Worm (Caenorhabditis elegans) whole organism, L2 larva: Measurements from ENCODE around the gene F26G1.9.
A peak's percentile ranks its signal among the peaks of the same experiment; 100 is the strongest.

Experiments used
- C34F6.9 ChIP-seq: fragments of 150-350 bp; optimal IDR thresholded peaks from 2 replicates; lab custom pipeline; 2014; ENCODE audit warnings: missing biosample characterization, missing genetic modification characterization
- F13H6.1 ChIP-seq: sonication (generic microtip); optimal IDR thresholded peaks from 2 replicates; lab custom pipeline; 2016; ENCODE audit warnings: missing genetic modification characterization, missing compliant biosample characterization
- ZK546.5 ChIP-seq: sonication (generic microtip); optimal IDR thresholded peaks from 2 replicates; lab custom pipeline; 2017; ENCODE audit warnings: missing biosample characterization, missing genetic modification characterization
- alr-1 ChIP-seq: fragments of 150-350 bp; optimal IDR thresholded peaks from 2 replicates; lab custom pipeline; 2014; ENCODE audit warnings: missing biosample characterization, missing genetic modification characterization
- ama-1 ChIP-seq: fragments of 150-350 bp; optimal IDR thresholded peaks from 2 replicates; lab custom pipeline; 2018; ENCODE audit warnings: inconsistent platforms
- blmp-1 ChIP-seq: sonication (generic microtip); optimal IDR thresholded peaks from 2 replicates; lab custom pipeline; 2017; ENCODE audit warnings: missing genetic modification characterization, mild to moderate bottlenecking, missing compliant biosample characterization, antibody characterized with exemption, moderate library complexity; ENCODE audit not compliant: insufficient read depth
- ceh-16 ChIP-seq: fragments of 150-350 bp; optimal IDR thresholded peaks from 2 replicates; lab custom pipeline; 2014; ENCODE audit warnings: missing biosample characterization, missing genetic modification characterization
- ceh-82 ChIP-seq: fragments of 150-350 bp; optimal IDR thresholded peaks from 2 replicates; lab custom pipeline; 2014; ENCODE audit warnings: missing biosample characterization, missing genetic modification characterization
- crh-2 ChIP-seq: sonication (generic microtip); optimal IDR thresholded peaks from 2 replicates; lab custom pipeline; 2017; ENCODE audit warnings: missing biosample characterization, missing genetic modification characterization
- dmd-4 ChIP-seq: sonication (generic microtip); optimal IDR thresholded peaks from 2 replicates; lab custom pipeline; 2017; ENCODE audit warnings: missing biosample characterization, missing genetic modification characterization
- egl-27 ChIP-seq: sonication (generic microtip); optimal IDR thresholded peaks from 3 replicates; lab custom pipeline; 2017; ENCODE audit warnings: missing biosample characterization, missing genetic modification reagents, missing genetic modification characterization
- elt-1 ChIP-seq: fragments of 150-350 bp; optimal IDR thresholded peaks from 2 replicates; lab custom pipeline; 2014; ENCODE audit warnings: missing biosample characterization, missing genetic modification characterization
- fos-1 ChIP-seq: fragments of 150-350 bp; optimal IDR thresholded peaks from 2 replicates; lab custom pipeline; 2014; ENCODE audit warnings: missing biosample characterization, missing genetic modification characterization
- gmeb-1 ChIP-seq: fragments of 150-350 bp; optimal IDR thresholded peaks from 2 replicates; lab custom pipeline; 2014; ENCODE audit warnings: missing biosample characterization, missing genetic modification characterization
- lin-11 ChIP-seq: fragments of 150-350 bp; sonication (generic microtip); optimal IDR thresholded peaks from 2 replicates; lab custom pipeline; 2014; ENCODE audit warnings: missing biosample characterization, missing genetic modification characterization, inconsistent platforms, mixed read lengths
- lin-13 ChIP-seq: fragments of 150-350 bp; optimal IDR thresholded peaks from 2 replicates; lab custom pipeline; 2014; ENCODE audit warnings: missing biosample characterization, missing genetic modification reagents, missing genetic modification characterization
- lsy-2 ChIP-seq, 2 experiments: fragments of 150-350 bp in 1 of 2; sonication (generic microtip) in 1 of 2; optimal IDR thresholded peaks; 2 replicates each; lab custom pipeline; 2014 to 2017; ENCODE audit warnings: missing biosample characterization in 2 of 2, missing genetic modification characterization in 2 of 2
- mab-5 ChIP-seq: fragments of 150-350 bp; optimal IDR thresholded peaks from 2 replicates; lab custom pipeline; 2014; ENCODE audit warnings: missing biosample characterization, missing genetic modification characterization
- mbf-1 ChIP-seq: sonication (generic microtip); optimal IDR thresholded peaks from 2 replicates; lab custom pipeline; 2017; ENCODE audit warnings: missing biosample characterization, missing genetic modification characterization
- mdl-1 ChIP-seq, 2 experiments: fragments of 150-350 bp in 1 of 2; sonication (generic microtip) in 1 of 2; optimal IDR thresholded peaks; 2 replicates each; lab custom pipeline; 2017; ENCODE audit warnings: missing biosample characterization in 2 of 2, missing genetic modification characterization in 2 of 2
- nhr-10 ChIP-seq: sonication (generic microtip); optimal IDR thresholded peaks from 2 replicates; lab custom pipeline; 2017; ENCODE audit warnings: missing biosample characterization, missing genetic modification characterization
- nhr-12 ChIP-seq: fragments of 150-350 bp; optimal IDR thresholded peaks from 2 replicates; lab custom pipeline; 2014; ENCODE audit warnings: missing biosample characterization, missing genetic modification characterization
- nhr-129 ChIP-seq: fragments of 150-350 bp; optimal IDR thresholded peaks from 2 replicates; lab custom pipeline; 2014; ENCODE audit warnings: missing biosample characterization, missing genetic modification characterization
- nhr-23 ChIP-seq: fragments of 150-350 bp; optimal IDR thresholded peaks from 2 replicates; lab custom pipeline; 2014; ENCODE audit warnings: missing biosample characterization, missing genetic modification reagents, missing genetic modification characterization
- nhr-237 ChIP-seq: fragments of 150-350 bp; optimal IDR thresholded peaks from 2 replicates; lab custom pipeline; 2014; ENCODE audit warnings: missing biosample characterization, missing genetic modification characterization
- nhr-25 ChIP-seq: fragments of 150-350 bp; sonication (generic microtip); optimal IDR thresholded peaks from 3 replicates; lab custom pipeline; 2014; ENCODE audit warnings: missing biosample characterization, missing genetic modification characterization
- nhr-6 ChIP-seq: fragments of 150-350 bp; optimal IDR thresholded peaks from 2 replicates; lab custom pipeline; 2014; ENCODE audit warnings: missing biosample characterization, missing genetic modification characterization
- nhr-77 ChIP-seq: fragments of 150-350 bp; optimal IDR thresholded peaks from 2 replicates; lab custom pipeline; 2014; ENCODE audit warnings: missing biosample characterization, missing genetic modification characterization
- peb-1 ChIP-seq: fragments of 150-350 bp; optimal IDR thresholded peaks from 2 replicates; lab custom pipeline; 2014; ENCODE audit warnings: missing biosample characterization, missing genetic modification characterization
- sem-4 ChIP-seq: fragments of 150-350 bp; optimal IDR thresholded peaks from 2 replicates; lab custom pipeline; 2014; ENCODE audit warnings: missing biosample characterization, missing genetic modification reagents, missing genetic modification characterization
- skn-1 ChIP-seq: sonication (generic microtip); optimal IDR thresholded peaks from 2 replicates; lab custom pipeline; 2017; ENCODE audit warnings: missing biosample characterization, missing genetic modification characterization
- sma-3 ChIP-seq: sonication (generic microtip); optimal IDR thresholded peaks from 2 replicates; lab custom pipeline; 2016; ENCODE audit warnings: missing genetic modification reagents, missing genetic modification characterization, missing compliant biosample characterization
- sma-9 ChIP-seq, 2 experiments: fragments of 150-350 bp in 1 of 2; sonication (generic microtip) in 1 of 2; optimal IDR thresholded peaks; 2 replicates each; lab custom pipeline; 2014 to 2016; ENCODE audit warnings: missing genetic modification characterization in 2 of 2, mild to moderate bottlenecking in 1 of 2, missing biosample characterization in 1 of 2, missing compliant biosample characterization in 1 of 2, missing genetic modification reagents in 1 of 2, moderate library complexity in 1 of 2
- snpc-4 ChIP-seq: fragments of 150-350 bp; optimal IDR thresholded peaks from 2 replicates; lab custom pipeline; 2014; ENCODE audit warnings: missing biosample characterization, missing genetic modification characterization
- unc-39 ChIP-seq: fragments of 150-350 bp; optimal IDR thresholded peaks from 2 replicates; lab custom pipeline; 2014; ENCODE audit warnings: missing biosample characterization, missing genetic modification characterization
- ztf-1 ChIP-seq: fragments of 200-800 bp; sonication (Bioruptor generic); conservative IDR thresholded peaks from 2 replicates; pipeline ENCODE4 v1.3.6; 2022; ENCODE audit warnings: missing genetic modification characterization, missing compliant biosample characterization
- ztf-11 ChIP-seq: sonication (generic microtip); optimal IDR thresholded peaks from 2 replicates; lab custom pipeline; 2017; ENCODE audit warnings: missing biosample characterization, missing genetic modification characterization
- ztf-4 ChIP-seq: fragments of 150-350 bp; optimal IDR thresholded peaks from 2 replicates; lab custom pipeline; 2014; ENCODE audit warnings: missing biosample characterization, missing genetic modification characterization

F26G1.9 gene

DNA sequence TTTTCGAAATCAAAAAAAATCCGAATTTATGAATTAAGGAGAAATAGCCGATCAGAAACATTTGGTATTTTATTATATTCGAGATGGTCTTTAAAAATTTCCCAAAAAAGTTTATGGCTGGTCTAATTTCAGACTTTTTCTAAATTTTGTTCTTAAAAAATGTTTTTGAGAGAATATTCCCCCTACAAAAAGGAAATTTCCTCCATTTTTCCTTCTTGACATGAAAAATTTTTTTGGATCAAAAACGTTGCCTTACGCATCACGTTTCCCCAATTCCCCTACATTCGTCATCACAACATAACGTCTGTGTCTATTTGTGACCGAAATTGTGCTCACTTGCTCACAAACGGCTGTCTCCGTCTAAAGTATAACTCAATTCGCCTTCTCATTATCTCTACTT, 19.5 kb upstream of the F26G1.9 start:
- TF ChIP-seq mab-5 (tag; lab: Kevin White, UChicago) (no peak), nhr-10 (tag; lab: Kevin White, UChicago) (no peak), egl-27 (tag; lab: Kevin White, UChicago) (no peak), elt-1 (no peak), lsy-2 (tag; optimal IDR thresholded peaks at IDR 0.05; lab: Kevin White, UChicago) (no peak), nhr-6 (tag; lab: Kevin White, UChicago) (no peak), ceh-82 (tag; lab: Kevin White, UChicago) (no peak), nhr-23 (tag; lab: Kevin White, UChicago) (no peak)

DNA sequence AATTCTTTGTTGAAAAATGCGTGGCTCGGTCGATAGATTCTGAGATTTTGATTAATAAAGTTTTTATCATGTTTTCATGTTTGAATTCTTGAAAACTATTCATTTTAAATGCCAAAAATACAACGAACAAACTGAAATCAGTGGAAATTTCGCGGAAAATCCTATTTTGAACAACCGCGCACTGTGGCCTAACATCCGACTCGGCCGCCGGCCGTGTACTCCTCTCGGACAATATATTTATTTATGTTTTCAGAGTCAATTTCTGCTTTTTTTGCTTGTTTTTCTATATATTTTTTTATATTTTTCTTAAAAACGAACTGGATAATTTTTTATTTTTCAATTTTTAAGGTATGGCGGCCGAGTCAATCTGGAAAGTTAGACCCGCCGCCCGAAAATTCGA, 17.5 kb upstream of the F26G1.9 start, which contains the start of gene F26G1.1:
Gene F26G1.1 (plus strand): TSS at position 347 of the 400 bp plus-strand sequence.
- TF ChIP-seq lsy-2 (tag; optimal IDR thresholded peaks at IDR 0.05; lab: Kevin White, UChicago) (peak; percentile 60 to 76), blmp-1 (no peak), lin-13 (GFP tag; lab: Kevin White, UChicago) (peak; percentile 15), crh-2 (tag; lab: Kevin White, UChicago) (peak; percentile 26), gmeb-1 (peak; percentile 94), sma-9 (GFP tag; optimal IDR thresholded peaks at IDR 0.05; lab: Kevin White, UChicago) (peak; percentile 76), sma-9 (tag; optimal IDR thresholded peaks at IDR 0.05; lab: Kevin White, UChicago) (no peak), mab-5 (tag; lab: Kevin White, UChicago) (peak; percentile 51), sma-3 (GFP tag; lab: Kevin White, UChicago) (peak; percentile 78), ztf-1 (GFP tag; lab: Robert Waterston, UW) (no peak), C34F6.9 (peak; percentile 55), unc-39 (tag; lab: Kevin White, UChicago) (no peak), F13H6.1 (tag; lab: Kevin White, UChicago) (peak; percentile 63), nhr-237 (tag; lab: Kevin White, UChicago) (no peak), ztf-11 (tag; lab: Kevin White, UChicago) (no peak), fos-1 (tag; lab: Kevin White, UChicago) (no peak), nhr-25 (tag; lab: Kevin White, UChicago) (no peak)

DNA sequence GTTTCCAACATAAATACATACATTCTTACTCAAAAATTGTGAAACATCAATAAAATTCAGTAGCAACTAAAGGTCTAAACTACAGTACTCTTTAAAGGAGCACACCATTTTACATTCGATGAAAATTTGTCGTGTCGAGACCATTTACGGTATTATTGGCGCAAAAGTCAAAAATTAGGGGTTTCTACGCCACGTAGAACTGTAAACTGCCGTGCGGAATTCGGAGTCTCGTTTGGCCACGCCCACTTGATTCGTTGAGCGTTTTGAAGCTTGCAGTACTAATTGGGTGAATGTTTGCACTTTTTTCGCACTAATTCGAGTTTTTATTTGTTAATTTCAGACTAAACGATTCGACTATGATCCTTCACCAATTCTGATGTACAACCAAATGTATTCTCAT, 16.9 kb upstream of the F26G1.9 start:
- no peak for TF ChIP-seq snpc-4 (tag; lab: Kevin White, UChicago)
- TF ChIP-seq gmeb-1, result no peak
- no peak for TF ChIP-seq unc-39 (tag; lab: Kevin White, UChicago)
- TF ChIP-seq C34F6.9, result no peak
- no peak for TF ChIP-seq ztf-4 (tag; lab: Kevin White, UChicago)
- no peak for TF ChIP-seq ceh-16
- no peak for TF ChIP-seq sma-9 (GFP tag; optimal IDR thresholded peaks at IDR 0.05; lab: Kevin White, UChicago)
- no peak for TF ChIP-seq sma-9 (tag; optimal IDR thresholded peaks at IDR 0.05; lab: Kevin White, UChicago)
- TF ChIP-seq ZK546.5, result no peak
- TF ChIP-seq nhr-25 (tag; lab: Kevin White, UChicago), result no peak
- no peak for TF ChIP-seq alr-1
- TF ChIP-seq peb-1 (tag; lab: Kevin White, UChicago), result no peak
- no peak for TF ChIP-seq sem-4 (tag; lab: Kevin White, UChicago)

ce11 chrII:4789835-4790343, 16.1 kb upstream of the F26G1.9 start, which contains the start of gene F26G1.15:
Gene F26G1.15 (plus strand): TSS chrII:4790293.
- TF ChIP-seq ztf-11 (tag; lab: Kevin White, UChicago) (no peak), ceh-16 (no peak), mdl-1 (tag; optimal IDR thresholded peaks at IDR 0.05; lab: Kevin White, UChicago) (no peak), skn-1 (tag; lab: Kevin White, UChicago) (no peak), lin-11 (tag; lab: Kevin White, UChicago) (no peak), ZK546.5 (no peak), nhr-77 (tag; lab: Kevin White, UChicago) (no peak), sem-4 (tag; lab: Kevin White, UChicago) (no peak), nhr-12 (no peak)

DNA sequence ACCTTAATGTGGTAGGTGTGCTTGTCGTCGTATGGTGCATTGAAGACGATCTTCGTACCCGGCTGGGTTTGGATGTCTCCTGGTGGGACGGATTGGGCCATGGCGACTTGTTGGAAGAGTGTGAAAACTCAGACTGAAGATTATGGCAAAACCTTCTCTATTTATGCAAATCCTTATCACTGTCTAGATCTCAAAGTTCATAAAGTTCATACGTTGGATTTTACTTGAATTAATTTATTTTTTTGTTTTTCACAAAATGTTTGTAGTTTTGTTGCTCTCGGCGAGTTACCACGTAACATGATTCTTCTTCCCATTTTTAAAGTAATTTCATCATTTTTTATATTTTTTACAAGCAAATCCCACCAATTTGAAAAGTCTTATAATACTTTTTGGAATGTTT, 12.4 kb upstream of the F26G1.9 start, which contains the start of gene msp-3:
Gene msp-3 (minus strand): TSS at position 101 of the 400 bp plus-strand sequence.
- TF ChIP-seq mbf-1 (no peak), nhr-23 (tag; lab: Kevin White, UChicago) (no peak), mab-5 (tag; lab: Kevin White, UChicago) (no peak), elt-1 (no peak), nhr-129 (tag; lab: Kevin White, UChicago) (no peak), dmd-4 (tag; lab: Kevin White, UChicago) (no peak), ama-1 (lab: Kevin White, UChicago) (no peak), egl-27 (tag; lab: Kevin White, UChicago) (no peak), ztf-1 (GFP tag; lab: Robert Waterston, UW) (no peak)
- TF ChIP-seq, all 48 proteins: peak for 0
